Fruit fly (Drosophila melanogaster) whole organism, embryonic: ENCODE measurements around the gene Jhbp16.
A peak's percentile ranks its signal among the peaks of the same experiment; 100 is the strongest.

Source experiments
- Blimp-1 ChIP-seq: fragments of 200-800 bp; sonication (Bioruptor generic); optimal IDR thresholded peaks from 3 replicates; lab custom pipeline; 2018; ENCODE audit warnings: missing biosample characterization, missing genetic modification characterization, mild to moderate bottlenecking, moderate library complexity, missing genetic modification reagents
- CG10267 ChIP-seq: fragments of 200-800 bp; sonication (Bioruptor generic); optimal IDR thresholded peaks from 2 replicates; lab custom pipeline; 2018; ENCODE audit warnings: missing biosample characterization, mild to moderate bottlenecking, missing genetic modification characterization, moderate library complexity
- CG11696 ChIP-seq: fragments of 200-800 bp; sonication (Bioruptor generic); IDR thresholded peaks from 2 replicates; pipeline ENCODE4 v1.3.6; 2022; ENCODE audit warnings: missing biosample characterization, missing genetic modification characterization
- CG12299 ChIP-seq: fragments of 200-800 bp; sonication (Bioruptor generic); optimal IDR thresholded peaks from 2 replicates; lab custom pipeline; 2018; ENCODE audit warnings: missing biosample characterization, mild to moderate bottlenecking, missing genetic modification characterization
- CG13894 ChIP-seq: fragments of 200-800 bp; sonication (Bioruptor generic); optimal IDR thresholded peaks from 3 replicates; lab custom pipeline; 2018; ENCODE audit warnings: missing biosample characterization, mild to moderate bottlenecking, missing genetic modification characterization, moderate library complexity
- CG14441 ChIP-seq: fragments of 200-800 bp; sonication (Bioruptor generic); IDR thresholded peaks from 2 replicates; pipeline ENCODE4 v1.3.6; 2022; ENCODE audit warnings: missing biosample characterization, missing genetic modification characterization
- CG15073 ChIP-seq: fragments of 200-800 bp; sonication (Bioruptor generic); optimal IDR thresholded peaks from 2 replicates; lab custom pipeline; 2016; ENCODE audit warnings: missing biosample characterization, missing genetic modification characterization
- CG16813 ChIP-seq: fragments of 200-800 bp; sonication (Bioruptor generic); IDR thresholded peaks from 3 replicates; pipeline ENCODE4 v1.3.6; 2022; ENCODE audit warnings: missing biosample characterization, missing genetic modification characterization; ENCODE audit not compliant: partially characterized antibody
- CG16815 ChIP-seq: fragments of 200-800 bp; sonication (Bioruptor generic); optimal IDR thresholded peaks from 3 replicates; lab custom pipeline; 2017; ENCODE audit warnings: missing biosample characterization, mild to moderate bottlenecking, missing genetic modification characterization
- CG16863 ChIP-seq: fragments of 200-800 bp; sonication (Bioruptor generic); optimal IDR thresholded peaks from 3 replicates; lab custom pipeline; 2016; ENCODE audit warnings: missing biosample characterization, missing genetic modification characterization
- CG17568 ChIP-seq: fragments of 200-800 bp; sonication (Bioruptor generic); optimal IDR thresholded peaks from 2 replicates; lab custom pipeline; 2018; ENCODE audit warnings: missing biosample characterization, mild to moderate bottlenecking, missing genetic modification characterization, moderate library complexity
- CG18011 ChIP-seq: fragments of 200-800 bp; sonication (Bioruptor generic); optimal IDR thresholded peaks from 2 replicates; lab custom pipeline; 2017; ENCODE audit warnings: missing biosample characterization, missing genetic modification characterization, mild to moderate bottlenecking, moderate library complexity, missing genotype
- CG18619 ChIP-seq: fragments of 200-800 bp; sonication (Bioruptor generic); optimal IDR thresholded peaks from 3 replicates; lab custom pipeline; 2017; ENCODE audit warnings: missing biosample characterization, mild to moderate bottlenecking, missing genetic modification characterization
- CG31224 ChIP-seq: fragments of 200-800 bp; sonication (Bioruptor generic); IDR thresholded peaks from 2 replicates; pipeline ENCODE4 v1.3.6; 2022; ENCODE audit warnings: missing biosample characterization, missing genetic modification characterization
- CG3281 ChIP-seq: fragments of 200-800 bp; sonication (Bioruptor generic); optimal IDR thresholded peaks from 3 replicates; lab custom pipeline; 2017; ENCODE audit warnings: missing biosample characterization, mild to moderate bottlenecking, missing genetic modification characterization
- CG3838 ChIP-seq: fragments of 200-800 bp; sonication (Bioruptor generic); optimal IDR thresholded peaks from 3 replicates; lab custom pipeline; 2016; ENCODE audit warnings: missing biosample characterization, missing genetic modification characterization
- CG4820 ChIP-seq: fragments of 200-800 bp; sonication (Bioruptor generic); optimal IDR thresholded peaks from 3 replicates; lab custom pipeline; 2016; ENCODE audit warnings: missing biosample characterization, missing genetic modification characterization
- CG8290 ChIP-seq, 3 experiments: fragments of 200-800 bp; sonication (Bioruptor generic); optimal IDR thresholded peaks; 2 replicates each; lab custom pipeline; 2016 to 2019; ENCODE audit warnings: missing biosample characterization in 3 of 3, missing genetic modification characterization in 3 of 3, mild to moderate bottlenecking in 2 of 3, moderate library complexity in 1 of 3
- CG9876 ChIP-seq: fragments of 200-800 bp; sonication (Bioruptor generic); optimal IDR thresholded peaks from 2 replicates; lab custom pipeline; 2016; ENCODE audit warnings: missing biosample characterization, missing genetic modification characterization
- Dad ChIP-seq: fragments of 200-800 bp; sonication (Bioruptor generic); optimal IDR thresholded peaks from 3 replicates; lab custom pipeline; 2016; ENCODE audit warnings: missing biosample characterization, missing genetic modification characterization
- Dbx ChIP-seq: fragments of 200-800 bp; sonication (Bioruptor generic); IDR thresholded peaks from 3 replicates; pipeline ENCODE4 v1.3.6; 2022; ENCODE audit warnings: missing biosample characterization, missing genetic modification characterization
- Doc3 ChIP-seq: fragments of 200-800 bp; sonication (Bioruptor generic); IDR thresholded peaks from 3 replicates; pipeline ENCODE4 v1.3.6; 2022; ENCODE audit warnings: missing biosample characterization, missing genetic modification characterization; ENCODE audit not compliant: partially characterized antibody
- Ets97D ChIP-seq: fragments of 200-800 bp; sonication (Bioruptor generic); optimal IDR thresholded peaks from 3 replicates; lab custom pipeline; 2016; ENCODE audit warnings: missing biosample characterization, missing genetic modification characterization
- Opbp ChIP-seq: fragments of 200-800 bp; sonication (Bioruptor generic); IDR thresholded peaks from 3 replicates; pipeline ENCODE4 v1.3.6; 2022; ENCODE audit warnings: missing biosample characterization, missing genetic modification characterization; ENCODE audit not compliant: partially characterized antibody
- Ptx1 ChIP-seq: fragments of 200-800 bp; sonication (Bioruptor generic); IDR thresholded peaks from 2 replicates; pipeline ENCODE4 v1.3.6; 2022; ENCODE audit warnings: missing biosample characterization, missing genetic modification characterization
- Sox100B ChIP-seq: fragments of 200-800 bp; sonication (Bioruptor generic); optimal IDR thresholded peaks from 3 replicates; lab custom pipeline; 2018; ENCODE audit warnings: missing biosample characterization, mild to moderate bottlenecking, missing genetic modification characterization
- Ssrp ChIP-seq: fragments of 200-800 bp; sonication (Bioruptor generic); optimal IDR thresholded peaks from 2 replicates; lab custom pipeline; 2018; ENCODE audit warnings: missing biosample characterization, mild to moderate bottlenecking, missing genetic modification characterization, moderate library complexity
- Taf1 ChIP-seq: fragments of 200-800 bp; sonication (Bioruptor generic); IDR thresholded peaks from 2 replicates; pipeline ENCODE4 v1.3.6; 2022; ENCODE audit warnings: missing biosample characterization, missing genetic modification characterization
- ato ChIP-seq: fragments of 200-800 bp; sonication (Bioruptor generic); IDR thresholded peaks from 2 replicates; pipeline ENCODE4 v1.3.6; 2022; ENCODE audit warnings: missing biosample characterization, missing genetic modification characterization; ENCODE audit not compliant: partially characterized antibody
- az2 ChIP-seq: fragments of 200-800 bp; sonication (Bioruptor generic); optimal IDR thresholded peaks from 3 replicates; lab custom pipeline; 2016; ENCODE audit warnings: missing biosample characterization, missing genetic modification characterization
- br ChIP-seq: fragments of >200 bp; optimal IDR thresholded peaks from 2 replicates; lab custom pipeline; 2017
- bsh ChIP-seq, 2 experiments: fragments of 200-800 bp; sonication (Bioruptor generic); optimal IDR thresholded peaks; 2 replicates each; lab custom pipeline; 2017 to 2018; ENCODE audit warnings: mild to moderate bottlenecking in 2 of 2, missing biosample characterization in 2 of 2, missing genetic modification characterization in 2 of 2, moderate library complexity in 1 of 2
- cg ChIP-seq: fragments of 200-800 bp; sonication (Bioruptor generic); optimal IDR thresholded peaks from 3 replicates; lab custom pipeline; 2019; ENCODE audit warnings: missing biosample characterization, mild to moderate bottlenecking, missing genetic modification characterization, moderate library complexity
- dan ChIP-seq: fragments of 200-800 bp; sonication (Bioruptor generic); IDR thresholded peaks from 2 replicates; pipeline ENCODE4 v1.3.6; 2022; ENCODE audit warnings: missing biosample characterization, missing genetic modification characterization
- dm ChIP-seq: fragments of 200-800 bp; sonication (Bioruptor generic); optimal IDR thresholded peaks from 3 replicates; lab custom pipeline; 2016; ENCODE audit warnings: missing biosample characterization, missing genetic modification characterization
- ewg ChIP-seq: fragments of 200-800 bp; sonication (Bioruptor generic); optimal IDR thresholded peaks from 3 replicates; lab custom pipeline; 2017; ENCODE audit warnings: mild to moderate bottlenecking, missing biosample characterization, missing genetic modification reagents, missing genetic modification characterization
- eyg ChIP-seq: fragments of 200-800 bp; sonication (Bioruptor generic); optimal IDR thresholded peaks from 3 replicates; lab custom pipeline; 2016; ENCODE audit warnings: missing biosample characterization, missing genetic modification characterization
- fd3F ChIP-seq: fragments of 200-800 bp; sonication (Bioruptor generic); optimal IDR thresholded peaks from 2 replicates; lab custom pipeline; 2018; ENCODE audit warnings: missing biosample characterization, mild to moderate bottlenecking, missing genetic modification characterization, moderate library complexity
- kni ChIP-seq: fragments of 200-800 bp; sonication (Bioruptor generic); optimal IDR thresholded peaks from 3 replicates; lab custom pipeline; 2017; ENCODE audit warnings: mild to moderate bottlenecking, missing biosample characterization, missing genetic modification reagents, missing genetic modification characterization
- pan ChIP-seq, 4 experiments: fragments of >200 bp in 3 of 4; fragments of 200-800 bp in 1 of 4; sonication (Bioruptor generic) in 1 of 4; optimal IDR thresholded peaks in 3 of 4; IDR thresholded peaks in 1 of 4; 2 replicates each; pipeline versions ENCODE4 v1.3.6 to Lab custom; 2017 to 2022; ENCODE audit warnings: missing biosample characterization in 2 of 4, missing genetic modification characterization in 2 of 4, mixed read lengths in 1 of 4
- pnt ChIP-seq: fragments of 200-800 bp; sonication (Bioruptor generic); optimal IDR thresholded peaks from 3 replicates; lab custom pipeline; 2016; ENCODE audit warnings: missing biosample characterization, missing genetic modification characterization
- pzg ChIP-seq: fragments of 200-800 bp; sonication (Bioruptor generic); optimal IDR thresholded peaks from 3 replicates; lab custom pipeline; 2018; ENCODE audit warnings: missing biosample characterization, mild to moderate bottlenecking, missing genetic modification characterization, moderate library complexity
- ro ChIP-seq: fragments of 200-800 bp; sonication (Bioruptor generic); IDR thresholded peaks from 2 replicates; pipeline ENCODE4 v1.3.6; 2022; ENCODE audit warnings: missing biosample characterization, missing genetic modification characterization
- sima ChIP-seq: fragments of 200-800 bp; sonication (Bioruptor generic); optimal IDR thresholded peaks from 2 replicates; lab custom pipeline; 2016; ENCODE audit warnings: missing biosample characterization, missing genetic modification characterization
- slbo ChIP-seq: fragments of 200-800 bp; sonication (Bioruptor generic); IDR thresholded peaks from 2 replicates; pipeline ENCODE4 v1.3.6; 2022; ENCODE audit warnings: missing biosample characterization, missing genetic modification characterization
- so ChIP-seq: fragments of 200-800 bp; sonication (Bioruptor generic); IDR thresholded peaks from 3 replicates; pipeline ENCODE4 v1.3.6; 2022; ENCODE audit warnings: missing biosample characterization, missing genetic modification characterization
- sr ChIP-seq: fragments of 200-800 bp; sonication (Bioruptor generic); IDR thresholded peaks from 3 replicates; pipeline ENCODE4 v1.3.6; 2022; ENCODE audit warnings: missing biosample characterization, missing genetic modification characterization
- sug ChIP-seq: fragments of 200-800 bp; optimal IDR thresholded peaks from 2 replicates; lab custom pipeline; 2019; ENCODE audit warnings: missing biosample characterization, mild to moderate bottlenecking, missing genetic modification characterization, moderate library complexity
- trem ChIP-seq: fragments of 200-800 bp; optimal IDR thresholded peaks from 3 replicates; lab custom pipeline; 2019; ENCODE audit warnings: missing biosample characterization, mild to moderate bottlenecking, missing genetic modification characterization, moderate library complexity
- twi ChIP-seq: fragments of 200-800 bp; optimal IDR thresholded peaks from 2 replicates; lab custom pipeline; 2019; ENCODE audit warnings: missing biosample characterization, mild to moderate bottlenecking, missing genetic modification characterization, moderate library complexity

Jhbp16 gene

dm6 chr3R:21671636-21672035 lies 7.4 kb downstream of the Jhbp16 start, which contains the start of gene PolA1 (continued):
- no peak for TF ChIP-seq bsh (GFP tag; optimal IDR thresholded peaks at IDR 0.05; lab: Kevin White, UChicago)
- peak; percentile 80 for TF ChIP-seq slbo
- no peak for TF ChIP-seq twi
- TF ChIP-seq trem = peak; percentile 95
- no peak for TF ChIP-seq eyg (GFP tag; lab: Kevin White, UChicago)
- no peak for TF ChIP-seq CG16863
- TF ChIP-seq CG17568 (GFP tag; lab: Kevin White, UChicago) = no peak
- TF ChIP-seq fd3F (GFP tag; lab: Kevin White, UChicago) = no peak
- no peak for TF ChIP-seq ro
- TF ChIP-seq cg = no peak
- no peak for TF ChIP-seq CG12299
- no peak for TF ChIP-seq CG18011 (GFP tag; lab: Kevin White, UChicago)
- peak; percentile 5 for TF ChIP-seq az2 (GFP tag; lab: Kevin White, UChicago)
- TF ChIP-seq Blimp-1 (GFP tag; lab: Kevin White, UChicago) = no peak
- TF ChIP-seq Taf1 (GFP tag; lab: Robert Waterston, UW) = 0 out of 2 replicates have a peak, but pooled peaks have one; percentile 27
- TF ChIP-seq Ptx1 (GFP tag; lab: Robert Waterston, UW) = peak; percentile 61; the same call in 1 of the 2 replicates
- TF ChIP-seq CG8290 (GFP tag; optimal IDR thresholded peaks at IDR 0.05; lab: Kevin White, UChicago) = peak; percentile 39
- TF ChIP-seq CG8290 (tag; optimal IDR thresholded peaks at IDR 0.05; lab: Kevin White, UChicago) = no peak
- no peak for TF ChIP-seq CG9876 (GFP tag; lab: Kevin White, UChicago)
- no peak for TF ChIP-seq sr (GFP tag; lab: Robert Waterston, UW)
- no peak for TF ChIP-seq CG16815 (GFP tag; lab: Kevin White, UChicago)
- peak; percentile 90 for TF ChIP-seq pzg (GFP tag; lab: Kevin White, UChicago)
- no peak for TF ChIP-seq dan
- no peak for TF ChIP-seq br
- 0 out of 2 replicates have a peak, but pooled peaks have one; percentile 24 for TF ChIP-seq CG14441 (GFP tag; lab: Robert Waterston, UW)
- no peak for TF ChIP-seq ewg
- TF ChIP-seq Ets97D (GFP tag; lab: Kevin White, UChicago) = peak; percentile 90
- TF ChIP-seq kni (GFP tag; lab: Kevin White, UChicago) = no peak
- TF ChIP-seq CG3838 = no peak
- TF ChIP-seq CG15073 = no peak
- TF ChIP-seq CG18619 = no peak
- peak; percentile 62 for TF ChIP-seq CG10267 (tag; lab: Kevin White, UChicago)
- TF ChIP-seq pnt (GFP tag; lab: Kevin White, UChicago) = peak; percentile 6
- TF ChIP-seq sima (GFP tag; lab: Kevin White, UChicago) = no peak
- no peak for TF ChIP-seq Sox100B
- no peak for TF ChIP-seq CG13894 (tag; lab: Kevin White, UChicago)
- peak; percentile 96 for TF ChIP-seq Opbp (GFP tag; lab: Robert Waterston, UW)
- peak; percentile 42; the same call in 1 of the 3 replicates for TF ChIP-seq Dbx (GFP tag; lab: Robert Waterston, UW)
- TF ChIP-seq so (GFP tag; lab: Robert Waterston, UW) = no peak
- TF ChIP-seq CG31224 (GFP tag; lab: Robert Waterston, UW) = peak; percentile 27; the same call in 1 of the 2 replicates
- TF ChIP-seq CG16813 (GFP tag; lab: Robert Waterston, UW) = peak; percentile 97
- TF ChIP-seq CG4820 (GFP tag; lab: Kevin White, UChicago) = peak; percentile 1
- TF ChIP-seq Dad = no peak
- peak; percentile 81 for TF ChIP-seq ato
- TF ChIP-seq sug (tag; lab: Kevin White, UChicago) = peak; percentile 25
- TF ChIP-seq dm = peak; percentile 22
- no peak for TF ChIP-seq CG11696 (GFP tag; lab: Robert Waterston, UW)
- TF ChIP-seq pan (optimal IDR thresholded peaks at IDR 0.05; lab: Kevin White, UChicago) = no peak
- TF ChIP-seq pan (GFP tag; optimal IDR thresholded peaks at IDR 0.05 in 1 of 2, IDR thresholded peaks at IDR 0.05 in 1 of 2) = peak in 1 of 2 experiments; percentile 31
- no peak for TF ChIP-seq Ssrp (tag; lab: Kevin White, UChicago)
- no peak for TF ChIP-seq CG3281 (GFP tag; lab: Kevin White, UChicago)
- peak; percentile 95 for TF ChIP-seq Doc3
